Worm (Caenorhabditis elegans) whole organism, L2 larva: ENCODE data around the gene slo-2.

Experiments
- aly-2 ChIP-seq: fragments of 150-350 bp; optimal IDR thresholded peaks from 2 replicates; lab custom pipeline; 2014; ENCODE audit warnings: missing biosample characterization, missing genetic modification characterization
- elt-1 ChIP-seq: fragments of 150-350 bp; optimal IDR thresholded peaks from 2 replicates; lab custom pipeline; 2014; ENCODE audit warnings: missing biosample characterization, missing genetic modification characterization
- nhr-11 ChIP-seq: fragments of 150-350 bp; optimal IDR thresholded peaks from 2 replicates; lab custom pipeline; 2014; ENCODE audit warnings: missing biosample characterization, missing genetic modification characterization
- nhr-12 ChIP-seq: fragments of 150-350 bp; optimal IDR thresholded peaks from 2 replicates; lab custom pipeline; 2014; ENCODE audit warnings: missing biosample characterization, missing genetic modification characterization
- nhr-6 ChIP-seq: fragments of 150-350 bp; optimal IDR thresholded peaks from 2 replicates; lab custom pipeline; 2014; ENCODE audit warnings: missing biosample characterization, missing genetic modification characterization
- peb-1 ChIP-seq: fragments of 150-350 bp; optimal IDR thresholded peaks from 2 replicates; lab custom pipeline; 2014; ENCODE audit warnings: missing biosample characterization, missing genetic modification characterization
- unc-55 ChIP-seq: fragments of 150-350 bp; sonication (generic microtip); optimal IDR thresholded peaks from 3 replicates; lab custom pipeline; 2014; ENCODE audit warnings: missing biosample characterization, missing genetic modification reagents, missing genetic modification characterization
- unc-62 ChIP-seq: fragments of 150-350 bp; optimal IDR thresholded peaks from 2 replicates; lab custom pipeline; 2014; ENCODE audit warnings: missing biosample characterization, missing genetic modification reagents, missing genetic modification characterization
- ztf-4 ChIP-seq: fragments of 150-350 bp; optimal IDR thresholded peaks from 2 replicates; lab custom pipeline; 2014; ENCODE audit warnings: missing biosample characterization, missing genetic modification characterization

DNA sequence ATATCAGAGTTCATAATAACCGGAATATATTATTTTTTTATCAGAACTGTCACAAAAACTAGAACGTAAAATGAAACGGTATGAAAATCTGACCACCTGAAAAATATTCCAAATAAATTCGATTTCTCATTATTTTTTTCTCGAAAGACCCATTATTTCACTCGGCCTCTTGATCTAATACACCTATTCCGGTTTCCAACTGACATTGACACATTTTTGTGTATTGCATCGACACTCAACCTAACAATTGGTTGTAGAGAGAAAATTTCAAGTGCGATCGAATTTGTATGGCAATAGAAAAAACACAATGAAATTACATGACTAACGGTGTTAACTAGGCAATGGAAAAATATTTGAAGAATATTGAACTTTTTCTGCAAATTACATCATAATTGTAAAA lies 19.8 kb downstream of the slo-2 start:
- TF ChIP-seq nhr-12 (no peak), ztf-4 (tag; lab: Kevin White, UChicago) (no peak), elt-1 (tag; lab: Kevin White, UChicago) (no peak), unc-55 (no peak), aly-2 (tag; lab: Kevin White, UChicago) (no peak), nhr-6 (tag; lab: Kevin White, UChicago) (no peak), nhr-11 (tag; lab: Kevin White, UChicago) (no peak), unc-62 (GFP tag; lab: Kevin White, UChicago) (no peak), peb-1 (tag; lab: Kevin White, UChicago) (no peak)
